Fruit fly (Drosophila melanogaster) whole organism, adult: ENCODE data around the gene eIF4EHP.

Source experiments
- CG11617 ChIP-seq: fragments of 200-800 bp; sonication (Bioruptor generic); optimal IDR thresholded peaks from 2 replicates; lab custom pipeline; 2017; ENCODE audit warnings: mild to moderate bottlenecking, missing biosample characterization, missing genetic modification reagents, missing genetic modification characterization
- CG12768 ChIP-seq: fragments of 200-800 bp; sonication (Bioruptor generic); optimal IDR thresholded peaks from 2 replicates; lab custom pipeline; 2017; ENCODE audit warnings: missing biosample characterization, missing genetic modification characterization, mild to moderate bottlenecking, moderate library complexity, missing genetic modification reagents
- CG14711 ChIP-seq: fragments of 200-800 bp; sonication (Bioruptor generic); optimal IDR thresholded peaks from 2 replicates; lab custom pipeline; 2018; ENCODE audit warnings: missing biosample characterization, mild to moderate bottlenecking, missing genetic modification characterization, moderate library complexity
- CG1620 ChIP-seq: fragments of 200-800 bp; sonication (Bioruptor generic); optimal IDR thresholded peaks from 2 replicates; lab custom pipeline; 2016; ENCODE audit warnings: missing biosample characterization, missing genetic modification characterization
- CG33017 ChIP-seq: fragments of 200-800 bp; sonication (Bioruptor generic); optimal IDR thresholded peaks from 2 replicates; lab custom pipeline; 2018; ENCODE audit warnings: missing biosample characterization, mild to moderate bottlenecking, missing genetic modification characterization, moderate library complexity
- CG5204 ChIP-seq: fragments of 200-800 bp; sonication (Bioruptor generic); optimal IDR thresholded peaks from 2 replicates; lab custom pipeline; 2016; ENCODE audit warnings: missing biosample characterization, missing genetic modification characterization
- CG7045 ChIP-seq: fragments of 200-800 bp; sonication (Bioruptor generic); optimal IDR thresholded peaks from 2 replicates; lab custom pipeline; 2017; ENCODE audit warnings: missing biosample characterization, mild to moderate bottlenecking, missing genetic modification characterization
- CG7101 ChIP-seq: fragments of 200-800 bp; sonication (Bioruptor generic); optimal IDR thresholded peaks from 2 replicates; lab custom pipeline; 2018; ENCODE audit warnings: missing biosample characterization, mild to moderate bottlenecking, missing genetic modification characterization, moderate library complexity
- Clk ChIP-seq: fragments of 200-800 bp; sonication (Bioruptor generic); optimal IDR thresholded peaks from 2 replicates; lab custom pipeline; 2017; ENCODE audit warnings: missing biosample characterization, missing genetic modification characterization
- Crg-1 ChIP-seq: fragments of 200-800 bp; sonication (Bioruptor generic); optimal IDR thresholded peaks from 2 replicates; lab custom pipeline; 2016; ENCODE audit warnings: missing biosample characterization, missing genetic modification characterization
- Hr96 ChIP-seq: fragments of 200-800 bp; sonication (Bioruptor generic); optimal IDR thresholded peaks from 2 replicates; lab custom pipeline; 2016; ENCODE audit warnings: missing biosample characterization, missing genetic modification characterization
- Mnt ChIP-seq: fragments of 200-800 bp; sonication (Bioruptor generic); optimal IDR thresholded peaks from 2 replicates; lab custom pipeline; 2016; ENCODE audit warnings: missing biosample characterization, mild to moderate bottlenecking, missing genetic modification characterization
- bab1 ChIP-seq: fragments of 200-800 bp; sonication (Bioruptor generic); optimal IDR thresholded peaks from 3 replicates; lab custom pipeline; 2019; ENCODE audit warnings: missing biosample characterization, mild to moderate bottlenecking, missing genetic modification characterization, moderate library complexity
- cic ChIP-seq: fragments of 200-800 bp; sonication (Bioruptor generic); optimal IDR thresholded peaks from 2 replicates; lab custom pipeline; 2017; ENCODE audit warnings: missing biosample characterization, mild to moderate bottlenecking, missing genetic modification characterization, moderate library complexity
- cnc ChIP-seq, 2 experiments: fragments of >200 bp; optimal IDR thresholded peaks; 2 replicates each; lab custom pipeline; 2017
- kay ChIP-seq: fragments of 200-800 bp; sonication (Bioruptor generic); peaks from one replicate; lab custom pipeline; 2016; ENCODE audit warnings: missing biosample characterization, missing genetic modification characterization, borderline replicate concordance
- ovo ChIP-seq: fragments of 200-800 bp; sonication (Bioruptor generic); optimal IDR thresholded peaks from 2 replicates; lab custom pipeline; 2016; ENCODE audit warnings: missing biosample characterization, missing genetic modification characterization
- pad ChIP-seq: fragments of 200-800 bp; sonication (Bioruptor generic); optimal IDR thresholded peaks from 3 replicates; lab custom pipeline; 2017; ENCODE audit warnings: missing biosample characterization, missing genetic modification characterization, mild to moderate bottlenecking, moderate library complexity, missing genetic modification reagents
- tj ChIP-seq: fragments of 200-800 bp; sonication (Bioruptor generic); optimal IDR thresholded peaks from 3 replicates; lab custom pipeline; 2017; ENCODE audit warnings: missing biosample characterization, mild to moderate bottlenecking, missing genetic modification characterization, moderate library complexity
- toe ChIP-seq: fragments of 200-800 bp; sonication (Bioruptor generic); optimal IDR thresholded peaks from 2 replicates; lab custom pipeline; 2016; ENCODE audit warnings: missing biosample characterization, missing genetic modification characterization

Gene eIF4EHP

dm6 chr3R:24073703-24074102, 35.1 kb downstream of the eIF4EHP start:
- no peak for TF ChIP-seq CG12768 (GFP tag; lab: Kevin White, UChicago)
- no peak for TF ChIP-seq ovo (GFP tag; lab: Kevin White, UChicago)
- TF ChIP-seq cic: no peak
- no peak for TF ChIP-seq Crg-1 (GFP tag; lab: Kevin White, UChicago)
- TF ChIP-seq CG14711 (tag; lab: Kevin White, UChicago): no peak
- TF ChIP-seq tj (GFP tag; lab: Kevin White, UChicago): no peak
- no peak for TF ChIP-seq CG1620 (GFP tag; lab: Kevin White, UChicago)
- TF ChIP-seq CG5204 (GFP tag; lab: Kevin White, UChicago): no peak
- no peak for TF ChIP-seq cnc (optimal IDR thresholded peaks at IDR 0.05; lab: Kevin White, UChicago)
- no peak for TF ChIP-seq pad (GFP tag; lab: Kevin White, UChicago)
- TF ChIP-seq bab1: no peak
- TF ChIP-seq CG11617: no peak
- no peak for TF ChIP-seq Clk
- no peak for TF ChIP-seq kay
- TF ChIP-seq CG7045 (GFP tag; lab: Kevin White, UChicago): no peak
- no peak for TF ChIP-seq CG33017 (tag; lab: Kevin White, UChicago)
- no peak for TF ChIP-seq Hr96 (GFP tag; lab: Kevin White, UChicago)
- no peak for TF ChIP-seq Mnt (GFP tag; lab: Kevin White, UChicago)

dm6 chr3R:24069965-24070364, 38.8 kb downstream of the eIF4EHP start:
- TF ChIP-seq CG33017 (tag; lab: Kevin White, UChicago): no peak
- TF ChIP-seq bab1: no peak
- no peak for TF ChIP-seq Clk
- no peak for TF ChIP-seq CG5204 (GFP tag; lab: Kevin White, UChicago)

- TF ChIP-seq ovo (GFP tag; lab: Kevin White, UChicago) (no peak), Hr96 (GFP tag; lab: Kevin White, UChicago) (no peak), CG1620 (GFP tag; lab: Kevin White, UChicago) (no peak), CG7101 (tag; lab: Kevin White, UChicago) (no peak), Clk (no peak), tj (GFP tag; lab: Kevin White, UChicago) (no peak), CG33017 (tag; lab: Kevin White, UChicago) (no peak), toe (GFP tag; lab: Kevin White, UChicago) (no peak), CG14711 (tag; lab: Kevin White, UChicago) (no peak), bab1 (no peak), CG5204 (GFP tag; lab: Kevin White, UChicago) (no peak)
These were observed 39.9 kb downstream of the eIF4EHP start for dm6 chr3R:24068830-24069229.

dm6 chr3R:24065718-24066117, 43.0 kb downstream of the eIF4EHP start:
- TF ChIP-seq Clk: no peak
- no peak for TF ChIP-seq CG7045 (GFP tag; lab: Kevin White, UChicago)
- TF ChIP-seq ovo (GFP tag; lab: Kevin White, UChicago): no peak
- no peak for TF ChIP-seq CG11617
- TF ChIP-seq cnc (optimal IDR thresholded peaks at IDR 0.05; lab: Kevin White, UChicago): no peak
- TF ChIP-seq kay: no peak
- no peak for TF ChIP-seq Crg-1 (GFP tag; lab: Kevin White, UChicago)
- no peak for TF ChIP-seq Mnt (GFP tag; lab: Kevin White, UChicago)
- TF ChIP-seq tj (GFP tag; lab: Kevin White, UChicago): no peak
- TF ChIP-seq Hr96 (GFP tag; lab: Kevin White, UChicago): no peak
- no peak for TF ChIP-seq toe (GFP tag; lab: Kevin White, UChicago)
- TF ChIP-seq CG14711 (tag; lab: Kevin White, UChicago): no peak
- no peak for TF ChIP-seq pad (GFP tag; lab: Kevin White, UChicago)

- TF ChIP-seq Clk: peak; percentile 59
- no peak for TF ChIP-seq CG33017 (tag; lab: Kevin White, UChicago)
- peak; percentile 49 for TF ChIP-seq Crg-1 (GFP tag; lab: Kevin White, UChicago)
- peak; percentile 66 for TF ChIP-seq CG1620 (GFP tag; lab: Kevin White, UChicago)
- TF ChIP-seq CG11617: peak; percentile 21
- TF ChIP-seq toe (GFP tag; lab: Kevin White, UChicago): no peak
- TF ChIP-seq CG12768 (GFP tag; lab: Kevin White, UChicago): no peak
- peak; percentile 33 for TF ChIP-seq tj (GFP tag; lab: Kevin White, UChicago)
- peak; percentile 6 for TF ChIP-seq CG14711 (tag; lab: Kevin White, UChicago)
- TF ChIP-seq Mnt (GFP tag; lab: Kevin White, UChicago): peak; percentile 40
- no peak for TF ChIP-seq kay
- peak; percentile 72 for TF ChIP-seq bab1
- TF ChIP-seq CG5204 (GFP tag; lab: Kevin White, UChicago): no peak
- TF ChIP-seq cnc (optimal IDR thresholded peaks at IDR 0.05; lab: Kevin White, UChicago): no peak
- TF ChIP-seq Hr96 (GFP tag; lab: Kevin White, UChicago): no peak
- peak; percentile 35 for TF ChIP-seq CG7045 (GFP tag; lab: Kevin White, UChicago)
- TF ChIP-seq pad (GFP tag; lab: Kevin White, UChicago): no peak
- TF ChIP-seq CG7101 (tag; lab: Kevin White, UChicago): peak; percentile 54
- no peak for TF ChIP-seq ovo (GFP tag; lab: Kevin White, UChicago)
- TF ChIP-seq cic: peak; percentile 81
These were observed 50.7 kb downstream of the eIF4EHP start, which contains the start of gene SMC1 for dm6 chr3R:24058041-24058440. Gene SMC1 (plus strand): TSS chr3R:24058287.

dm6 chr3R:24057188-24057587, 51.6 kb downstream of the eIF4EHP start, which contains the start of gene Hsp68:
Gene Hsp68 (minus strand): TSS chr3R:24057310.
- TF ChIP-seq Hr96 (GFP tag; lab: Kevin White, UChicago) (no peak), CG11617 (peak; percentile 2), CG1620 (GFP tag; lab: Kevin White, UChicago) (no peak), bab1 (no peak), CG7101 (tag; lab: Kevin White, UChicago) (no peak), kay (no peak), CG12768 (GFP tag; lab: Kevin White, UChicago) (peak; percentile 51), tj (GFP tag; lab: Kevin White, UChicago) (peak; percentile 26), ovo (GFP tag; lab: Kevin White, UChicago) (no peak), CG14711 (tag; lab: Kevin White, UChicago) (no peak), cic (peak; percentile 31), cnc (optimal IDR thresholded peaks at IDR 0.05; lab: Kevin White, UChicago) (no peak), toe (GFP tag; lab: Kevin White, UChicago) (no peak), Clk (no peak), pad (GFP tag; lab: Kevin White, UChicago) (peak; percentile 100), CG33017 (tag; lab: Kevin White, UChicago) (peak; percentile 28), Crg-1 (GFP tag; lab: Kevin White, UChicago) (no peak), CG5204 (GFP tag; lab: Kevin White, UChicago) (no peak)
